Worm (Caenorhabditis elegans) whole organism, early embryonic: Measurements from ENCODE around the gene arl-5.

Experiments
- B0310.2 ChIP-seq: sonication (generic microtip); optimal IDR thresholded peaks from 2 replicates; lab custom pipeline; 2016; ENCODE audit warnings: mild to moderate bottlenecking, missing genetic modification characterization, missing compliant biosample characterization
- aly-1 ChIP-seq: sonication (generic microtip); optimal IDR thresholded peaks from 2 replicates; lab custom pipeline; 2016; ENCODE audit warnings: missing genetic modification characterization, missing compliant biosample characterization
- ama-1 ChIP-seq: fragments of 150-350 bp; optimal IDR thresholded peaks from 2 replicates; lab custom pipeline; 2014
- ceh-13 ChIP-seq: fragments of 200-800 bp; sonication (Bioruptor generic); optimal IDR thresholded peaks from 2 replicates; lab custom pipeline; 2018; ENCODE audit warnings: mild to moderate bottlenecking, missing genetic modification characterization, missing compliant biosample characterization
- ceh-36 ChIP-seq: sonication (generic microtip); optimal IDR thresholded peaks from 2 replicates; lab custom pipeline; 2016; ENCODE audit warnings: missing genetic modification characterization, inconsistent platforms, missing compliant biosample characterization
- ets-7 ChIP-seq: sonication (generic microtip); optimal IDR thresholded peaks from 2 replicates; lab custom pipeline; 2016; ENCODE audit warnings: missing genotype, missing genetic modification characterization, missing compliant biosample characterization
- flt-1 ChIP-seq: fragments of 200-800 bp; sonication (Bioruptor generic); IDR thresholded peaks from 2 replicates; pipeline ENCODE4 v1.3.6; 2022; ENCODE audit warnings: missing genetic modification characterization, missing compliant biosample characterization
- hmbx-1 ChIP-seq: sonication (generic microtip); optimal IDR thresholded peaks from 2 replicates; lab custom pipeline; 2016; ENCODE audit warnings: mild to moderate bottlenecking, missing genetic modification characterization, missing compliant biosample characterization
- hmg-4 ChIP-seq: fragments of 200-800 bp; sonication (Bioruptor generic); optimal IDR thresholded peaks from 2 replicates; lab custom pipeline; 2018; ENCODE audit warnings: mild to moderate bottlenecking, missing genetic modification characterization, missing compliant biosample characterization
- hnd-1 ChIP-seq: sonication (generic microtip); optimal IDR thresholded peaks from 2 replicates; lab custom pipeline; 2016; ENCODE audit warnings: missing genetic modification characterization, missing compliant biosample characterization
- pes-1 ChIP-seq: fragments of 200-800 bp; sonication (Bioruptor generic); IDR thresholded peaks from 2 replicates; pipeline ENCODE4 v1.3.6; 2022; ENCODE audit warnings: missing genetic modification reagents, missing genetic modification characterization, missing compliant biosample characterization
- sea-1 ChIP-seq: fragments of 200-800 bp; sonication (Bioruptor generic); conservative IDR thresholded peaks from 2 replicates; pipeline ENCODE4 v1.3.6; 2022; ENCODE audit warnings: missing genetic modification characterization, missing compliant biosample characterization
- tbx-11 ChIP-seq: fragments of 200-800 bp; sonication (Bioruptor generic); IDR thresholded peaks from 2 replicates; pipeline ENCODE4 v1.3.6; 2022; ENCODE audit warnings: missing genetic modification characterization, missing compliant biosample characterization
- tbx-37 ChIP-seq: fragments of 200-800 bp; sonication (Bioruptor generic); conservative IDR thresholded peaks from 2 replicates; pipeline ENCODE4 v1.3.6; 2022; ENCODE audit warnings: missing genetic modification reagents, missing genetic modification characterization, missing compliant biosample characterization

DNA sequence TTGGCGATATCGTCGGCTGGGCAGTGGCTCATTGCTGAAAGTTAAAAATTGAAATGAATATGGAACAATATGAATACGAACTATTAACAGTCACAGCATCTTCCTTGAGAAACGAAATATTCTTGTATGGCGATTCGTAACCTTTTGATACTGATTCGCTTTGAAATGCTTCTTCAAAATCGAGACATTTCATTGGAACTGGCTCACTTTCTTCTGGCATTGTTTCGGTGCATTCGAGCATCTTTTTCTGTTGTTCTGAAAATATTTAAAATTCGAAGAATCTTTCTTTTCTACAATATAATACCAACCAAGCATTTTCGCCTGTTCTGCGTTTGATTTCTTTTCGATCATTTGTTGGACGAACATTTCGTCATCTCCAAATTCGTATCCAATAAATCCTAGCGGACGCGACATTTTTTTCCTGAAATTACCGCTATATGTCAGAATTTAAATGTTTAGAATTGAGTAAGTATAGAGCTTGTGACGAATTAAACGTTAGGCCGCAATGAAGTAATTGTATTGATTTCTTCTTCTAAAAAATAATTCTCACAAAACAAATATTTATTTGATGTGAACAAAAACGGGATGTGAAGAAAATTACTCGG lies 1.4 kb downstream of the arl-5 start, which contains the start of gene lin-52:
- TF ChIP-seq flt-1 = no peak
- peak; percentile 64 for TF ChIP-seq ama-1 (lab: Kevin White, UChicago)
- no peak for TF ChIP-seq sea-1 (GFP tag; lab: Robert Waterston, UW)
- no peak for TF ChIP-seq tbx-11 (GFP tag; lab: Robert Waterston, UW)
- no peak for TF ChIP-seq ets-7
- no peak for TF ChIP-seq ceh-13 (GFP tag; lab: Kevin White, UChicago)
- TF ChIP-seq hmg-4 (GFP tag; lab: Kevin White, UChicago) = no peak
- TF ChIP-seq hmbx-1 (tag; lab: Kevin White, UChicago) = no peak
- TF ChIP-seq tbx-37 = no peak
- no peak for TF ChIP-seq aly-1
- no peak for TF ChIP-seq ceh-36
- no peak for TF ChIP-seq B0310.2 (tag; lab: Kevin White, UChicago)
- no peak for TF ChIP-seq hnd-1 (tag; lab: Kevin White, UChicago)
- TF ChIP-seq pes-1 (GFP tag; lab: Robert Waterston, UW) = no peak
